Worm (Caenorhabditis elegans) whole organism, mixed stage, embryonic: ENCODE results near the gene T15B7.14.

Experiments
- M03D4.4 ChIP-seq: sonication (generic microtip); optimal IDR thresholded peaks from 2 replicates; lab custom pipeline; 2017; ENCODE audit warnings: mild to moderate bottlenecking, missing genetic modification characterization, missing compliant biosample characterization
- bed-3 ChIP-seq: fragments of 200-800 bp; sonication (Bioruptor generic); optimal IDR thresholded peaks from 3 replicates; lab custom pipeline; 2018; ENCODE audit warnings: mild to moderate bottlenecking, missing genetic modification characterization, moderate library complexity, missing compliant biosample characterization
- blmp-1 ChIP-seq: fragments of 150-350 bp; optimal IDR thresholded peaks from 2 replicates; lab custom pipeline; 2014; ENCODE audit warnings: missing biosample characterization, missing genetic modification characterization
- ceh-39 ChIP-seq: fragments of 150-350 bp; optimal IDR thresholded peaks from 2 replicates; lab custom pipeline; 2014; ENCODE audit warnings: missing biosample characterization, missing genetic modification characterization
- ceh-43 ChIP-seq: fragments of 200-800 bp; sonication (Bioruptor generic); optimal IDR thresholded peaks from 2 replicates; lab custom pipeline; 2018; ENCODE audit warnings: mild to moderate bottlenecking, missing genetic modification characterization, moderate library complexity, missing compliant biosample characterization
- ceh-83 ChIP-seq: fragments of 200-800 bp; sonication (Bioruptor generic); optimal IDR thresholded peaks from 2 replicates; lab custom pipeline; 2018; ENCODE audit warnings: mild to moderate bottlenecking, missing genetic modification characterization, missing compliant biosample characterization
- ces-1 ChIP-seq: fragments of 150-350 bp; optimal IDR thresholded peaks from 2 replicates; lab custom pipeline; 2014; ENCODE audit warnings: missing biosample characterization, missing genetic modification reagents, missing genetic modification characterization
- cnd-1 ChIP-seq: fragments of 200-800 bp; sonication (Bioruptor generic); optimal IDR thresholded peaks from 2 replicates; lab custom pipeline; 2018; ENCODE audit warnings: mild to moderate bottlenecking, missing genetic modification characterization, missing compliant biosample characterization
- drap-1 ChIP-seq: fragments of 200-800 bp; sonication (Bioruptor generic); optimal IDR thresholded peaks from 3 replicates; lab custom pipeline; 2018; ENCODE audit warnings: mild to moderate bottlenecking, missing genetic modification characterization, missing compliant biosample characterization
- elt-1 ChIP-seq: sonication (generic microtip); optimal IDR thresholded peaks from 2 replicates; lab custom pipeline; 2017; ENCODE audit warnings: missing genetic modification characterization, mild to moderate bottlenecking, missing compliant biosample characterization, antibody characterized with exemption, moderate library complexity, borderline replicate concordance; ENCODE audit not compliant: insufficient read depth
- elt-3 ChIP-seq: fragments of 150-350 bp; optimal IDR thresholded peaks from 2 replicates; lab custom pipeline; 2014; ENCODE audit warnings: missing biosample characterization, missing genetic modification characterization
- flh-1 ChIP-seq: fragments of 200-800 bp; sonication (Bioruptor generic); optimal IDR thresholded peaks from 2 replicates; lab custom pipeline; 2018; ENCODE audit warnings: mild to moderate bottlenecking, missing genetic modification characterization, moderate library complexity, missing compliant biosample characterization
- ham-2 ChIP-seq: fragments of 200-800 bp; sonication (Bioruptor generic); optimal IDR thresholded peaks from 2 replicates; lab custom pipeline; 2018; ENCODE audit warnings: mild to moderate bottlenecking, missing genetic modification characterization, missing compliant biosample characterization
- hlh-1 ChIP-seq: fragments of 150-350 bp; optimal IDR thresholded peaks from 2 replicates; lab custom pipeline; 2014; ENCODE audit warnings: missing biosample characterization, missing genetic modification reagents, missing genetic modification characterization
- lin-13 ChIP-seq: fragments of 150-350 bp; optimal IDR thresholded peaks from 2 replicates; lab custom pipeline; 2014; ENCODE audit warnings: missing biosample characterization, missing genetic modification characterization
- lin-32 ChIP-seq: fragments of 200-800 bp; sonication (Bioruptor generic); optimal IDR thresholded peaks from 2 replicates; lab custom pipeline; 2018; ENCODE audit warnings: mild to moderate bottlenecking, missing genetic modification characterization, missing compliant biosample characterization
- lsy-2 ChIP-seq: fragments of 150-350 bp; optimal IDR thresholded peaks from 2 replicates; lab custom pipeline; 2014; ENCODE audit warnings: missing biosample characterization, missing genetic modification characterization
- mab-5 ChIP-seq: fragments of 150-350 bp; optimal IDR thresholded peaks from 2 replicates; lab custom pipeline; 2014; ENCODE audit warnings: missing biosample characterization, missing genetic modification characterization
- mep-1 ChIP-seq: fragments of 150-350 bp; optimal IDR thresholded peaks from 2 replicates; lab custom pipeline; 2017; ENCODE audit warnings: missing biosample characterization, missing genetic modification reagents, missing genetic modification characterization, inconsistent platforms
- mls-2 ChIP-seq: sonication (generic microtip); optimal IDR thresholded peaks from 2 replicates; lab custom pipeline; 2016; ENCODE audit warnings: mild to moderate bottlenecking, missing genetic modification characterization, moderate library complexity, missing compliant biosample characterization
- nhr-12 ChIP-seq: fragments of 150-350 bp; optimal IDR thresholded peaks from 2 replicates; lab custom pipeline; 2014; ENCODE audit warnings: missing biosample characterization, missing genetic modification characterization
- nhr-2 ChIP-seq: fragments of 150-350 bp; optimal IDR thresholded peaks from 2 replicates; lab custom pipeline; 2014; ENCODE audit warnings: missing biosample characterization, missing genetic modification characterization
- nhr-237 ChIP-seq: fragments of 150-350 bp; optimal IDR thresholded peaks from 2 replicates; lab custom pipeline; 2014; ENCODE audit warnings: missing biosample characterization, missing genetic modification characterization
- nhr-28 ChIP-seq: fragments of 150-350 bp; optimal IDR thresholded peaks from 2 replicates; lab custom pipeline; 2014; ENCODE audit warnings: missing biosample characterization, missing genetic modification characterization
- nhr-76 ChIP-seq: sonication (generic microtip); optimal IDR thresholded peaks from 2 replicates; lab custom pipeline; 2017; ENCODE audit warnings: missing biosample characterization, missing genetic modification characterization
- pha-4 ChIP-seq: fragments of 150-350 bp; optimal IDR thresholded peaks from 2 replicates; lab custom pipeline; 2018; ENCODE audit warnings: missing biosample characterization, missing genetic modification reagents, missing genetic modification characterization
- sem-2 ChIP-seq: fragments of 200-800 bp; sonication (Bioruptor generic); optimal IDR thresholded peaks from 2 replicates; lab custom pipeline; 2018; ENCODE audit warnings: mild to moderate bottlenecking, missing genetic modification characterization, missing compliant biosample characterization
- snpc-4 ChIP-seq: fragments of 150-350 bp; optimal IDR thresholded peaks from 2 replicates; lab custom pipeline; 2014; ENCODE audit warnings: missing biosample characterization, missing genetic modification characterization
- sptf-1 ChIP-seq: sonication (generic microtip); optimal IDR thresholded peaks from 2 replicates; lab custom pipeline; 2017; ENCODE audit warnings: mild to moderate bottlenecking, missing genetic modification characterization, moderate library complexity, missing compliant biosample characterization
- tbx-8 ChIP-seq: fragments of 200-800 bp; sonication (Bioruptor generic); optimal IDR thresholded peaks from 2 replicates; lab custom pipeline; 2018; ENCODE audit warnings: mild to moderate bottlenecking, missing genetic modification characterization, moderate library complexity, missing compliant biosample characterization
- unc-120 ChIP-seq: sonication (generic microtip); optimal IDR thresholded peaks from 2 replicates; lab custom pipeline; 2017; ENCODE audit warnings: missing genetic modification characterization, missing compliant biosample characterization; ENCODE audit not compliant: poor library complexity, severe bottlenecking
- unc-39 ChIP-seq: fragments of 150-350 bp; optimal IDR thresholded peaks from 2 replicates; lab custom pipeline; 2014; ENCODE audit warnings: missing biosample characterization, missing genetic modification characterization
- unc-62 ChIP-seq: fragments of 150-350 bp; optimal IDR thresholded peaks from 2 replicates; lab custom pipeline; 2014; ENCODE audit warnings: missing biosample characterization, missing genetic modification reagents, missing genetic modification characterization
- zip-8 ChIP-seq: fragments of 150-350 bp; optimal IDR thresholded peaks from 2 replicates; lab custom pipeline; 2014; ENCODE audit warnings: missing biosample characterization, missing genetic modification characterization
- ztf-11 ChIP-seq: fragments of 150-350 bp; optimal IDR thresholded peaks from 2 replicates; lab custom pipeline; 2014; ENCODE audit warnings: missing biosample characterization, missing genetic modification characterization

Gene T15B7.14

DNA sequence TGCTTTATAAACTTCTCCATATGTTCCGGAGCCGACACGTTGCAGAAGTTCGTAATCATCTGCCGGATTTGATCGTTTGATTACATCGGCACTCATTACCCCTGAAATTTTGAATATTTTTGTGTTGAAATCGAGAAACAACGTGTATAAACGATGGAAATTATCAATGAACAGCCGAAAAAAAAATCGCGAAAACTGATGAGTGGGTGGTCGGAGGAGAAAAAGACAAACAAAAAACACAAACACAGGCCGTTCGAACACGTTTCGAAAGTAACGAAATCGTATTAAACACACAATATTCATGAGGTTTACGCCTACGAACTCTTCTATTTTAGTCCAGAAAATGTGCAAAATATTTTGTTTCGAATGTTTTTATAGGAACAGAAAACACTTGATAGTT is 42.6 kb downstream of the T15B7.14 start, which contains the start of gene gck-2:
TSS of gene gck-2 (minus strand) at position 101 of the 400 bp plus-strand sequence.
- TF ChIP-seq flh-1 (no peak), lsy-2 (no peak), M03D4.4 (no peak), drap-1 (GFP tag; lab: Kevin White, UChicago) (no peak), ceh-39 (tag; lab: Kevin White, UChicago) (no peak), nhr-28 (tag; lab: Kevin White, UChicago) (no peak), nhr-237 (no peak), mab-5 (no peak), lin-13 (tag; lab: Kevin White, UChicago) (no peak), nhr-2 (no peak), elt-1 (tag; lab: Kevin White, UChicago) (no peak), unc-120 (tag; lab: Kevin White, UChicago) (no peak), zip-8 (tag; lab: Kevin White, UChicago) (no peak), ceh-83 (GFP tag; lab: Kevin White, UChicago) (no peak), sptf-1 (tag; lab: Kevin White, UChicago) (no peak), unc-62 (GFP tag; lab: Kevin White, UChicago) (no peak), mep-1 (tag; lab: Kevin White, UChicago) (no peak), unc-39 (no peak), snpc-4 (tag; lab: Kevin White, UChicago) (no peak)

DNA sequence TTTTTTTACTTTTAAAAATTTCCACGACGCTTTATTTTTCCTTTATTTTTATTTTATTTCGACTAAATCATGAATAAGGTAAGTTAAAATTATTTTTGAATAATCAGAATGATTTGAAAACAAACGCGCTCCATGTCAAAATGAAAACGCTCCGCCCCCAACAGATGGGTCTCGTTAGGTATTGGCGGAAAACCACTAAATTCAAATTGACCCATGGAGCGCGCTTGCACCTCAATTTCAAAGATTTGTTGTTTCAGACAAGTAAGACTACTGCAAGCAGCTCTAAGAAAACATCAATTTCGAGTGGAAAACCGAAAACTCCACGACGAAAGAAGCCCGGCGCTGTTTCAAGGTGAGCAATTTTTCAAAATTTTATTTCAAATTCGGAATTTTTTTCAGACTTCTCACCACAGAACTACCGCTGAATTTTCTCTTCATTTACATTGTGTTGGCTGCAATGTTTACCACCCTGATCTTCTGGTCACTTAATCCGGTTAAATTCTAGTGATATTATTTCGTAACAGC is 47.2 kb downstream of the T15B7.14 start, which contains the start of gene ZC404.2:
TSS of gene ZC404.2 (plus strand) at position 47 of the 525 bp plus-strand sequence.
- no peak for TF ChIP-seq lin-32 (GFP tag; lab: Kevin White, UChicago)
- TF ChIP-seq nhr-76: no peak
- TF ChIP-seq ceh-39 (tag; lab: Kevin White, UChicago): no peak
- TF ChIP-seq tbx-8: no peak
- no peak for TF ChIP-seq mep-1 (tag; lab: Kevin White, UChicago)
- TF ChIP-seq sem-2 (GFP tag; lab: Kevin White, UChicago): no peak
- TF ChIP-seq nhr-237: no peak
- no peak for TF ChIP-seq blmp-1 (tag; lab: Kevin White, UChicago)
- TF ChIP-seq nhr-2: no peak
- no peak for TF ChIP-seq drap-1 (GFP tag; lab: Kevin White, UChicago)
- no peak for TF ChIP-seq lin-13 (tag; lab: Kevin White, UChicago)
- TF ChIP-seq unc-62 (GFP tag; lab: Kevin White, UChicago): no peak
- TF ChIP-seq lsy-2: no peak
- no peak for TF ChIP-seq zip-8 (tag; lab: Kevin White, UChicago)
- no peak for TF ChIP-seq ces-1 (GFP tag; lab: Kevin White, UChicago)

DNA sequence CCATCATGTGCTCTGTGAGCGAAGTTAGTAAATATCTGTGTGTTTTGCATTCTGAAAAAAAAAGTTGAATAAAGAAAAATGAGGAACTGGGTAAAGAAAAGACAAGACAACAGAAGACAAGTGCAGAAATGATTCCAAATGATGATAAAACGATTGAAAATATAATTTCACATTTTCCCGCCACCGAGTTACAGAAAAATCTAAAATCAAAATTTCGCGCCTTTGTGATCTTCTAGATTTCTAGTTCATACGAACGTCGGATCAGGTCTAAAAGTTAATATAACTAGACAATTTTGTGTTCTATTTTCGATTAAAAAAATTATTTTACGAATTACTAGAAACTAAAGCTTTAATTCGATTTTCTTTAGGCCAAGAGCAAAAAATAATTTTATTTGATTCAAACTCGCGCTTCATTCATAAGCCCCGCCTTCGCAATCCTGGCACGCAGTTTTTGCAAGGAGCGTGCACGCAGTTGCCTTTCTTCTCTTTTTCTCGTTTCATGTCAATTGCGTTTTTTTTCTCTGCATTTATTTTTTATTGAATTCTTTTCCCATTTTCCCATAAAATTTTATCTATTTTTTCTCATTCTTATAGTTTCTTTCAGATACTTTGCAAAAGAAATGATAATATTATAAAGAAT is 50.2 kb downstream of the T15B7.14 start, which contains the start of the genes spn-4 and spe-39:
TSS of gene spn-4 (minus strand) at position 51 of the 640 bp plus-strand sequence.
TSS of gene spe-39 (plus strand) at position 599 of the 640 bp plus-strand sequence.
- TF ChIP-seq bed-3 (GFP tag; lab: Kevin White, UChicago) (no peak), ceh-39 (tag; lab: Kevin White, UChicago) (peak; percentile 13), lin-32 (GFP tag; lab: Kevin White, UChicago) (no peak), ceh-83 (GFP tag; lab: Kevin White, UChicago) (no peak), ces-1 (GFP tag; lab: Kevin White, UChicago) (peak; percentile 79), elt-1 (tag; lab: Kevin White, UChicago) (peak; percentile 6), flh-1 (no peak), elt-3 (tag; lab: Kevin White, UChicago) (no peak), mab-5 (peak; percentile 48), zip-8 (tag; lab: Kevin White, UChicago) (no peak), mls-2 (tag; lab: Kevin White, UChicago) (no peak), lin-13 (tag; lab: Kevin White, UChicago) (peak; percentile 44), nhr-12 (tag; lab: Kevin White, UChicago) (peak; percentile 38), lsy-2 (peak; percentile 49), unc-62 (GFP tag; lab: Kevin White, UChicago) (no peak), unc-120 (tag; lab: Kevin White, UChicago) (no peak), nhr-237 (peak; percentile 47), ceh-43 (GFP tag; lab: Kevin White, UChicago) (no peak), tbx-8 (no peak), pha-4 (tag; lab: Kevin White, UChicago) (no peak), unc-39 (no peak), M03D4.4 (peak; percentile 49), snpc-4 (tag; lab: Kevin White, UChicago) (no peak), hlh-1 (tag; lab: Kevin White, UChicago) (peak; percentile 26), nhr-2 (peak; percentile 29), drap-1 (GFP tag; lab: Kevin White, UChicago) (no peak), nhr-28 (tag; lab: Kevin White, UChicago) (no peak), nhr-76 (no peak), mep-1 (tag; lab: Kevin White, UChicago) (peak; percentile 69), ham-2 (GFP tag; lab: Kevin White, UChicago) (peak; percentile 15), sptf-1 (tag; lab: Kevin White, UChicago) (peak; percentile 69), sem-2 (GFP tag; lab: Kevin White, UChicago) (no peak), blmp-1 (tag; lab: Kevin White, UChicago) (peak; percentile 30), ztf-11 (tag; lab: Kevin White, UChicago) (peak; percentile 50), cnd-1 (no peak)
